Worm (Caenorhabditis elegans): ENCODE measurements around the gene cdh-8.

Gene cdh-8

DNA sequence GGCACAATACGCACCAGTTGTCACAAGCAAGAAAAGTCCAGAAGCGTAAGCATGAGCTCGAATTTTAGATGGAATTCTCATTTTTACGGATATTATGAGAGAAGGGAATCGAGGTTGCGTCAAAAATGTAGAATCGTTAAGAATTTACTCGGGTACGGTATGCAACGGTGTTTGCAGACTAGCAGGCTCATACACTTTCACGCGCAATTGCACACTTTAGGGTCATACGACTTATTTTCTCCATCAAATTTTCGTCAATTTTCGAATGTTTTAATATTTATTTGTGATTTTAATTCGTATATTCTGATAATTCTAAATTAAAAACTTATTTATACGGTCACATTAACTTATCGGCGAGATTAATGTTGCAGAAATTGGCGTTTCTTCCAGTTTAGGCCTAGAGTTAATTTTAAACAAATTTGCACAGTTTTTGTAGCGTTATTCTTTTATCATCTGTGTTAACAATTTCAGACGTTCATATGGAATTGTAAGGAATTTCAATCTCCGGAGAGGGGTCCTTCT, 53.9 kb downstream of the cdh-8 start, which contains the start of the genes T07A9.15 and nog-1 (continued):
- no peak for TF ChIP-seq nhr-28 (tag; optimal IDR thresholded peaks at IDR 0.05)
- TF ChIP-seq nhr-19 (GFP tag; conservative IDR thresholded peaks at IDR 0.05) = peak; percentile 54
- peak; percentile 41 for TF ChIP-seq blmp-1 (tag; optimal IDR thresholded peaks at IDR 0.05)
- peak; percentile 87 for TF ChIP-seq snu-23 (GFP tag; optimal IDR thresholded peaks at IDR 0.05)
- no peak for TF ChIP-seq fkh-4 (tag; optimal IDR thresholded peaks at IDR 0.05; ENCODE audit: borderline replicate concordance)
- TF ChIP-seq dsc-1 (tag; optimal IDR thresholded peaks at IDR 0.05) = peak; percentile 49
- TF ChIP-seq rnt-1 (tag; optimal IDR thresholded peaks at IDR 0.05) = peak; percentile 73
- TF ChIP-seq fos-1 (tag; optimal IDR thresholded peaks at IDR 0.05) = peak; percentile 32
- TF ChIP-seq sup-37 (GFP tag; optimal IDR thresholded peaks at IDR 0.05) = no peak
- TF ChIP-seq skn-1 (tag; optimal IDR thresholded peaks at IDR 0.05) = peak; percentile 33
- peak in 2 of 6 experiments; percentile 22 to 48 for TF ChIP-seq elt-3 (tag; optimal IDR thresholded peaks at IDR 0.05)
- no peak for TF ChIP-seq ces-1 (GFP tag; optimal IDR thresholded peaks at IDR 0.05)
- peak; percentile 7 for TF ChIP-seq elt-2 (tag; optimal IDR thresholded peaks at IDR 0.05)
- TF ChIP-seq nhr-85 (tag) = peak; percentile 69
- TF ChIP-seq ceh-82 (tag; optimal IDR thresholded peaks at IDR 0.05) = peak; percentile 57 to 74 (median 71)
- peak; percentile 98 to 99 for TF ChIP-seq lsy-2 (tag; optimal IDR thresholded peaks at IDR 0.05)
- peak; percentile 67 for TF ChIP-seq xbp-1 (tag; optimal IDR thresholded peaks at IDR 0.05)
- no peak for TF ChIP-seq aha-1 (tag; optimal IDR thresholded peaks at IDR 0.05)
- TF ChIP-seq lin-15B (tag; optimal IDR thresholded peaks at IDR 0.05) = no peak
- TF ChIP-seq nhr-90 (tag; optimal IDR thresholded peaks at IDR 0.05; ENCODE audit: poor library complexity) = peak; percentile 68
- TF ChIP-seq dpl-1 (GFP tag; optimal IDR thresholded peaks at IDR 0.05) = peak; percentile 71 to 75 (median 73)
- TF ChIP-seq fkh-8 (tag; optimal IDR thresholded peaks at IDR 0.05) = peak; percentile 69
- peak; percentile 71 for TF ChIP-seq tbx-2 (tag; optimal IDR thresholded peaks at IDR 0.05)
- no peak for TF ChIP-seq ceh-88 (GFP tag; IDR thresholded peaks at IDR 0.05)
- peak; percentile 32 for TF ChIP-seq ztf-4 (tag; optimal IDR thresholded peaks at IDR 0.05)
- TF ChIP-seq mdl-1 (tag; optimal IDR thresholded peaks at IDR 0.05) = peak in 1 of 2 experiments; percentile 59
- peak; percentile 72 for TF ChIP-seq swsn-7 (tag; optimal IDR thresholded peaks at IDR 0.05)
- peak; percentile 65 for TF ChIP-seq nhr-20 (tag; optimal IDR thresholded peaks at IDR 0.05)
- TF ChIP-seq fkh-10 (GFP tag; optimal IDR thresholded peaks at IDR 0.05) = peak; percentile 32
- TF ChIP-seq nhr-71 (tag; optimal IDR thresholded peaks at IDR 0.05) = peak; percentile 79

DNA sequence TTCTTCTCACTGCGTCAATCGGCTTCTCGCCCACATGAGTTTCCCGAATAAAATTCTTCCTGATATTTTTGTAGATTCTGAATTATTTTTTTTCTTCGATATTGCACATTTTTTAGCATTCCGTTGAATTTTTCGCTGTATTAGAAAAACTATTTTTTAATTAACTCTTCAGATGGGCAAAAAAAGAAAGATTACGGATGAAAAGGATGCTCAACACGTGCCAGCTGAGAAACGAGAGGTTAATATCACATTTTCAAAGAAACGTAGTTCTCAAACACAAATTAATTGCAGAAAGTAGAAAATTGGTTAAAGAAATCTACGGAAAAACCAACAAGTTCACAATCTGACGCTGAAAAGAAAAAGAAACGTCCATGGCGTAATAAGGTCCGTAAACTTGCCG, 56.8 kb downstream of the cdh-8 start, which contains the start of gene rrp-8:
Gene rrp-8, plus strand, starts transcription at position 173 of the 400 bp plus-strand sequence.
- peak in 1 of 2 experiments; percentile 20 for TF ChIP-seq lsy-2 (tag; optimal IDR thresholded peaks at IDR 0.05)
- peak; percentile 3 for TF ChIP-seq nhr-47 (tag; optimal IDR thresholded peaks at IDR 0.05)
- peak; percentile 36 for TF ChIP-seq nhr-85 (tag)
- TF ChIP-seq ama-1 (optimal IDR thresholded peaks at IDR 0.05) = peak; percentile 3
- TF ChIP-seq unc-130 (tag; optimal IDR thresholded peaks at IDR 0.05) = no peak
- TF ChIP-seq aly-2 (tag; optimal IDR thresholded peaks at IDR 0.05) = peak; percentile 73
- no peak for TF ChIP-seq vab-15 (tag; optimal IDR thresholded peaks at IDR 0.05)
- no peak for TF ChIP-seq ceh-82 (tag; optimal IDR thresholded peaks at IDR 0.05)
- TF ChIP-seq snu-23 (GFP tag; optimal IDR thresholded peaks at IDR 0.05) = no peak

DNA sequence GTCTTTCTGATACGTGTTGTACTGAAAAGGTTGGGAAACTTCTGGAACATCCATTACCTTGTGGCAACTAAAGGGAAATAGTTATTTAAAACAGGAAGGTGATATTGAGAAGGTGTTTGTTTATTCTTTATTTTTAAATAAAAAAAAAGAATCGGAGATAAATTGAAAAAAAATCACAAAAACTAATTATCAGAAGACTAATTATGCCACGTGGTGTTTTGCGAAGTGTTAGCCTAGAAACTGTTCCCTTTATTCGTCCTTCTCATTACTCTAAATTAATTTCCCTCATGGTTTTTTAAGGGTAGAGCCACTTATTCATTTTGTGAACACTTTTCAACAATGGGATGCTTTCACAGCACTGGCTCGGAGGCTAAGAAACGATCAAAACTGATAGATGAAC, 61.8 kb downstream of the cdh-8 start, which contains the start of gene gpa-4:
Gene gpa-4, plus strand, starts transcription at position 301 of the 400 bp plus-strand sequence.
- TF ChIP-seq unc-62 (GFP tag; optimal IDR thresholded peaks at IDR 0.05) = no peak
- no peak for TF ChIP-seq ceh-63 (GFP tag; optimal IDR thresholded peaks at IDR 0.05)
- TF ChIP-seq zag-1 (tag; optimal IDR thresholded peaks at IDR 0.05) = no peak
- TF ChIP-seq ztf-4 (tag; optimal IDR thresholded peaks at IDR 0.05) = no peak
- TF ChIP-seq nhr-12 (tag; optimal IDR thresholded peaks at IDR 0.05) = no peak
- TF ChIP-seq irx-1 (tag; optimal IDR thresholded peaks at IDR 0.05) = no peak
- TF ChIP-seq mep-1 (tag; optimal IDR thresholded peaks at IDR 0.05) = no peak
- no peak for TF ChIP-seq unc-86 (tag; optimal IDR thresholded peaks at IDR 0.05)
- no peak for TF ChIP-seq lin-13 (GFP tag; optimal IDR thresholded peaks at IDR 0.05)
- TF ChIP-seq alr-1 (tag; optimal IDR thresholded peaks at IDR 0.05; ENCODE audit: borderline replicate concordance) = no peak
- no peak for TF ChIP-seq C34B4.2 (tag; optimal IDR thresholded peaks at IDR 0.05)
- no peak for TF ChIP-seq ztf-11 (tag; optimal IDR thresholded peaks at IDR 0.05)
- no peak for TF ChIP-seq lsy-2 (tag; optimal IDR thresholded peaks at IDR 0.05)
- no peak for TF ChIP-seq jun-1 (tag; optimal IDR thresholded peaks at IDR 0.05)
- no peak for TF ChIP-seq ces-1 (GFP tag; optimal IDR thresholded peaks at IDR 0.05)
- no peak for TF ChIP-seq xbp-1 (tag; optimal IDR thresholded peaks at IDR 0.05)
- TF ChIP-seq hpl-2 (GFP tag; optimal IDR thresholded peaks at IDR 0.05) = no peak
